Worm (Caenorhabditis elegans) whole organism, young adult: ENCODE measurements around the gene col-91.
A peak's percentile ranks its signal among the peaks of the same experiment; 100 is the strongest.

ENCODE experiments used
- B0261.1 ChIP-seq: sonication (generic microtip); optimal IDR thresholded peaks from 2 replicates; lab custom pipeline; 2016; ENCODE audit warnings: mild to moderate bottlenecking, missing genetic modification characterization, moderate library complexity, missing compliant biosample characterization
- C17E4.6 ChIP-seq: fragments of 200-800 bp; sonication (Bioruptor generic); IDR thresholded peaks from 2 replicates; pipeline ENCODE4 v1.3.6; 2022; ENCODE audit warnings: missing genetic modification reagents, missing genetic modification characterization, missing compliant biosample characterization
- D2030.7 ChIP-seq: fragments of 200-800 bp; sonication (Bioruptor generic); IDR thresholded peaks from 2 replicates; pipeline ENCODE4 v1.3.6; 2022; ENCODE audit warnings: missing genetic modification reagents, missing genetic modification characterization, missing compliant biosample characterization
- F10E7.11 ChIP-seq: sonication (generic microtip); optimal IDR thresholded peaks from 2 replicates; lab custom pipeline; 2017; ENCODE audit warnings: mild to moderate bottlenecking, missing genetic modification characterization, moderate library complexity, missing compliant biosample characterization
- F33H1.4 ChIP-seq: fragments of 200-800 bp; sonication (Bioruptor generic); IDR thresholded peaks from 2 replicates; pipeline ENCODE4 v1.3.6; 2022; ENCODE audit warnings: missing genetic modification reagents, missing genetic modification characterization, missing compliant biosample characterization
- F52B5.7 ChIP-seq: sonication (generic microtip); optimal IDR thresholded peaks from 2 replicates; lab custom pipeline; 2016; ENCODE audit warnings: mild to moderate bottlenecking, missing genetic modification characterization, missing compliant biosample characterization
- F57A8.1 ChIP-seq: fragments of 200-800 bp; sonication (Bioruptor generic); optimal IDR thresholded peaks from 2 replicates; lab custom pipeline; 2018; ENCODE audit warnings: mild to moderate bottlenecking, missing genetic modification characterization, moderate library complexity, missing compliant biosample characterization
- T07F8.4 ChIP-seq: sonication (generic microtip); optimal IDR thresholded peaks from 2 replicates; lab custom pipeline; 2016; ENCODE audit warnings: mild to moderate bottlenecking, missing genetic modification characterization, moderate library complexity, missing compliant biosample characterization
- attf-6 ChIP-seq: fragments of 200-800 bp; sonication (Bioruptor generic); IDR thresholded peaks from 2 replicates; pipeline ENCODE4 v1.3.6; 2022; ENCODE audit warnings: missing genetic modification reagents, missing genetic modification characterization, missing compliant biosample characterization
- ceh-27 ChIP-seq: fragments of 200-800 bp; sonication (Bioruptor generic); optimal IDR thresholded peaks from 2 replicates; lab custom pipeline; 2018; ENCODE audit warnings: mild to moderate bottlenecking, missing genetic modification characterization, moderate library complexity, missing compliant biosample characterization
- ceh-40 ChIP-seq: fragments of 200-800 bp; sonication (Bioruptor generic); IDR thresholded peaks from 2 replicates; pipeline ENCODE4 v1.3.6; 2022; ENCODE audit warnings: missing genetic modification characterization, missing compliant biosample characterization
- ceh-91 ChIP-seq: fragments of 200-800 bp; sonication (Bioruptor generic); IDR thresholded peaks from 2 replicates; pipeline ENCODE4 v1.3.6; 2022; ENCODE audit warnings: missing genetic modification reagents, missing genetic modification characterization, missing compliant biosample characterization
- chd-7 ChIP-seq: sonication (generic microtip); optimal IDR thresholded peaks from 2 replicates; lab custom pipeline; 2016; ENCODE audit warnings: mild to moderate bottlenecking, missing genetic modification characterization, moderate library complexity, missing compliant biosample characterization
- dox-1 ChIP-seq: fragments of 200-800 bp; sonication (Bioruptor generic); IDR thresholded peaks from 2 replicates; pipeline ENCODE4 v1.3.6; 2022; ENCODE audit warnings: missing genetic modification reagents, missing genetic modification characterization, missing compliant biosample characterization
- efl-1 ChIP-seq: fragments of 150-350 bp; optimal IDR thresholded peaks from 2 replicates; lab custom pipeline; 2014; ENCODE audit warnings: missing biosample characterization, missing genetic modification reagents, missing genetic modification characterization
- egl-18 ChIP-seq: fragments of 200-800 bp; sonication (Bioruptor generic); IDR thresholded peaks from 2 replicates; pipeline ENCODE4 v1.3.6; 2022; ENCODE audit warnings: missing genetic modification reagents, missing genetic modification characterization, missing compliant biosample characterization
- egrh-3 ChIP-seq: fragments of 200-800 bp; sonication (Bioruptor generic); IDR thresholded peaks from 2 replicates; pipeline ENCODE4 v1.3.6; 2022; ENCODE audit warnings: missing genetic modification reagents, missing genetic modification characterization, missing compliant biosample characterization
- ets-4 ChIP-seq: fragments of 200-800 bp; sonication (Bioruptor generic); optimal IDR thresholded peaks from 2 replicates; lab custom pipeline; 2018; ENCODE audit warnings: mild to moderate bottlenecking, missing genetic modification characterization, missing compliant biosample characterization
- hsf-1 ChIP-seq: fragments of 200-800 bp; sonication (Bioruptor generic); IDR thresholded peaks from 2 replicates; pipeline ENCODE4 v1.3.6; 2022; ENCODE audit warnings: missing genetic modification reagents, missing genetic modification characterization, missing compliant biosample characterization
- lag-1 ChIP-seq: fragments of 200-800 bp; sonication (Bioruptor generic); IDR thresholded peaks from 2 replicates; pipeline ENCODE4 v1.3.6; 2022; ENCODE audit warnings: missing genetic modification reagents, missing genetic modification characterization, missing compliant biosample characterization
- let-526 ChIP-seq: fragments of 200-800 bp; sonication (Bioruptor generic); IDR thresholded peaks from 2 replicates; pipeline ENCODE4 v1.3.6; 2022; ENCODE audit warnings: missing genetic modification reagents, missing genetic modification characterization, missing compliant biosample characterization
- lin-40 ChIP-seq: sonication (generic microtip); optimal IDR thresholded peaks from 2 replicates; lab custom pipeline; 2016; ENCODE audit warnings: missing genetic modification characterization, mild to moderate bottlenecking, missing compliant biosample characterization, missing genotype, missing genetic modification reagents
- lsy-27 ChIP-seq: sonication (generic microtip); optimal IDR thresholded peaks from 2 replicates; lab custom pipeline; 2017; ENCODE audit warnings: missing genetic modification characterization, mild to moderate bottlenecking, missing compliant biosample characterization, antibody characterized with exemption, missing genotype, borderline replicate concordance; ENCODE audit not compliant: insufficient read depth
- madf-10 ChIP-seq: sonication (generic microtip); optimal IDR thresholded peaks from 2 replicates; lab custom pipeline; 2016; ENCODE audit warnings: mild to moderate bottlenecking, missing genetic modification characterization, missing compliant biosample characterization
- madf-3 ChIP-seq: fragments of 200-800 bp; sonication (Bioruptor generic); IDR thresholded peaks from 2 replicates; pipeline ENCODE4 v1.3.6; 2022; ENCODE audit warnings: missing genetic modification reagents, missing genetic modification characterization, missing compliant biosample characterization
- mel-28 ChIP-seq: sonication (generic microtip); optimal IDR thresholded peaks from 2 replicates; lab custom pipeline; 2016; ENCODE audit warnings: borderline replicate concordance, mild to moderate bottlenecking, missing genetic modification characterization, missing compliant biosample characterization
- mes-4 ChIP-seq: sonication (generic microtip); optimal IDR thresholded peaks from 2 replicates; lab custom pipeline; 2016; ENCODE audit warnings: missing genotype, missing genetic modification characterization, missing compliant biosample characterization
- nfyb-1 ChIP-seq: fragments of 200-800 bp; sonication (Bioruptor generic); IDR thresholded peaks from 2 replicates; pipeline ENCODE4 v1.3.6; 2022; ENCODE audit warnings: missing genetic modification reagents, missing genetic modification characterization, missing compliant biosample characterization
- nhr-90 ChIP-seq: sonication (generic microtip); optimal IDR thresholded peaks from 2 replicates; lab custom pipeline; 2016; ENCODE audit warnings: missing genotype, mild to moderate bottlenecking, missing genetic modification characterization, missing compliant biosample characterization
- pha-4 ChIP-seq: fragments of 150-350 bp; sonication (generic microtip); optimal IDR thresholded peaks from 2 replicates; lab custom pipeline; 2014; ENCODE audit warnings: missing biosample characterization, missing genetic modification reagents, missing genetic modification characterization
- rcor-1 ChIP-seq: fragments of 200-800 bp; sonication (Bioruptor generic); IDR thresholded peaks from 2 replicates; pipeline ENCODE4 v1.3.6; 2022; ENCODE audit warnings: missing genetic modification reagents, missing genetic modification characterization, missing compliant biosample characterization
- sdz-38 ChIP-seq: sonication (generic microtip); optimal IDR thresholded peaks from 2 replicates; lab custom pipeline; 2016; ENCODE audit warnings: missing genotype, missing genetic modification characterization, missing compliant biosample characterization
- tbx-9 ChIP-seq: sonication (generic microtip); optimal IDR thresholded peaks from 2 replicates; lab custom pipeline; 2016; ENCODE audit warnings: borderline replicate concordance, missing genetic modification characterization, inconsistent platforms, missing compliant biosample characterization
- unc-130 ChIP-seq: sonication (generic microtip); optimal IDR thresholded peaks from 2 replicates; lab custom pipeline; 2016; ENCODE audit warnings: missing genetic modification reagents, missing genetic modification characterization, missing compliant biosample characterization
- xnd-1 ChIP-seq: sonication (generic microtip); optimal IDR thresholded peaks from 2 replicates; lab custom pipeline; 2016; ENCODE audit warnings: missing genotype, missing genetic modification reagents, missing genetic modification characterization, missing compliant biosample characterization
- zim-3 ChIP-seq: sonication (generic microtip); optimal IDR thresholded peaks from 2 replicates; lab custom pipeline; 2017; ENCODE audit warnings: mild to moderate bottlenecking, missing genetic modification characterization, moderate library complexity, missing compliant biosample characterization
- ztf-18 ChIP-seq: sonication (generic microtip); optimal IDR thresholded peaks from 2 replicates; lab custom pipeline; 2016; ENCODE audit warnings: missing genotype, mild to moderate bottlenecking, missing genetic modification characterization, missing compliant biosample characterization
- ztf-22 ChIP-seq: fragments of 200-800 bp; sonication (Bioruptor generic); optimal IDR thresholded peaks from 2 replicates; lab custom pipeline; 2018; ENCODE audit warnings: mild to moderate bottlenecking, missing genetic modification characterization, moderate library complexity, missing compliant biosample characterization
- ztf-26 ChIP-seq: sonication (generic microtip); optimal IDR thresholded peaks from 2 replicates; lab custom pipeline; 2017; ENCODE audit warnings: missing genetic modification characterization, missing compliant biosample characterization

Gene col-91

ce11 chrIII:8286824-8287223 lies 23.4 kb upstream of the col-91 start:
- no peak for TF ChIP-seq nhr-90 (tag; lab: Kevin White, UChicago)
- TF ChIP-seq lin-40, result no peak
- TF ChIP-seq egl-18 (GFP tag; lab: Robert Waterston, UW), result no peak
- TF ChIP-seq mes-4 (tag; lab: Kevin White, UChicago), result no peak
- TF ChIP-seq madf-10 (tag; lab: Kevin White, UChicago), result no peak
- TF ChIP-seq chd-7 (tag; lab: Kevin White, UChicago), result no peak
- no peak for TF ChIP-seq ztf-26 (tag; lab: Kevin White, UChicago)
- no peak for TF ChIP-seq sdz-38 (tag; lab: Kevin White, UChicago)
- TF ChIP-seq lag-1, result no peak

- peak; percentile 18 for TF ChIP-seq ceh-27 (GFP tag; lab: Kevin White, UChicago)
- no peak for TF ChIP-seq egrh-3 (GFP tag; lab: Robert Waterston, UW)
- TF ChIP-seq, all 124 proteins: peak for 1
Observed at ce11 chrIII:8286003-8286402, 22.5 kb upstream of the col-91 start.

- TF ChIP-seq lin-40, result no peak
- TF ChIP-seq efl-1 (GFP tag; lab: Kevin White, UChicago), result no peak
- no peak for TF ChIP-seq rcor-1 (GFP tag; lab: Robert Waterston, UW)
- TF ChIP-seq F10E7.11, result no peak
- TF ChIP-seq hsf-1 (GFP tag; lab: Robert Waterston, UW), result no peak
- TF ChIP-seq dox-1, result no peak
- TF ChIP-seq T07F8.4 (tag; lab: Kevin White, UChicago), result no peak
- TF ChIP-seq madf-3 (GFP tag; lab: Robert Waterston, UW), result no peak
- TF ChIP-seq pha-4, result no peak
- no peak for TF ChIP-seq unc-130 (GFP tag; lab: Kevin White, UChicago)
- no peak for TF ChIP-seq F57A8.1
Observed at ce11 chrIII:8283525-8283924, 20.1 kb upstream of the col-91 start.

- TF ChIP-seq ztf-18 (no peak), nfyb-1 (GFP tag; lab: Robert Waterston, UW) (no peak), B0261.1 (tag; lab: Kevin White, UChicago) (no peak), let-526 (GFP tag; lab: Robert Waterston, UW) (no peak), F52B5.7 (tag; lab: Kevin White, UChicago) (no peak)
Observed at ce11 chrIII:8281310-8281709, 17.8 kb upstream of the col-91 start.

- TF ChIP-seq ets-4 (GFP tag; lab: Kevin White, UChicago) (no peak), F10E7.11 (no peak), C17E4.6 (GFP tag; lab: Robert Waterston, UW) (no peak), tbx-9 (tag; lab: Kevin White, UChicago) (no peak), lsy-27 (no peak), ceh-40 (no peak), F33H1.4 (GFP tag; lab: Robert Waterston, UW) (no peak), xnd-1 (tag; lab: Kevin White, UChicago) (no peak), lag-1 (no peak), D2030.7 (GFP tag; lab: Robert Waterston, UW) (no peak), madf-3 (GFP tag; lab: Robert Waterston, UW) (no peak), nhr-90 (tag; lab: Kevin White, UChicago) (no peak), zim-3 (tag; lab: Kevin White, UChicago) (no peak), mel-28 (no peak), attf-6 (GFP tag; lab: Robert Waterston, UW) (no peak), ztf-22 (no peak), ceh-91 (no peak)
Observed at ce11 chrIII:8280352-8280751, 16.9 kb upstream of the col-91 start.
